Fruit fly (Drosophila melanogaster) whole organism, embryonic: ENCODE results near the gene CG7653.

Experiments
- Abd-B ChIP-seq: fragments of 200-800 bp; sonication (Bioruptor generic); optimal IDR thresholded peaks from 2 replicates; lab custom pipeline; 2018; ENCODE audit warnings: missing biosample characterization, mild to moderate bottlenecking, missing genetic modification characterization, moderate library complexity
- Antp ChIP-seq: fragments of 200-800 bp; sonication (Bioruptor generic); optimal IDR thresholded peaks from 3 replicates; lab custom pipeline; 2016; ENCODE audit warnings: missing biosample characterization, missing genetic modification characterization
- Bgb ChIP-seq: fragments of 200-800 bp; sonication (Bioruptor generic); IDR thresholded peaks from 2 replicates; pipeline ENCODE4 v1.3.6; 2022; ENCODE audit warnings: missing biosample characterization, missing genetic modification characterization; ENCODE audit not compliant: partially characterized antibody
- C15 ChIP-seq: fragments of 200-800 bp; sonication (Bioruptor generic); IDR thresholded peaks from 3 replicates; pipeline ENCODE4 v1.3.6; 2022; ENCODE audit warnings: missing biosample characterization, missing genetic modification characterization
- CG12071 ChIP-seq: fragments of 200-800 bp; sonication (Bioruptor generic); optimal IDR thresholded peaks from 3 replicates; lab custom pipeline; 2018; ENCODE audit warnings: missing biosample characterization, mild to moderate bottlenecking, missing genetic modification characterization
- CG13424 ChIP-seq: fragments of 200-800 bp; sonication (Bioruptor generic); optimal IDR thresholded peaks from 2 replicates; lab custom pipeline; 2019; ENCODE audit warnings: missing biosample characterization, mild to moderate bottlenecking, missing genetic modification characterization, moderate library complexity
- CG14050 ChIP-seq: fragments of 200-800 bp; sonication (Bioruptor generic); IDR thresholded peaks from 3 replicates; pipeline ENCODE4 v1.3.6; 2022; ENCODE audit warnings: missing biosample characterization, missing genetic modification characterization
- CG14710 ChIP-seq: fragments of 200-800 bp; sonication (Bioruptor generic); optimal IDR thresholded peaks from 3 replicates; lab custom pipeline; 2019; ENCODE audit warnings: missing biosample characterization, mild to moderate bottlenecking, missing genetic modification characterization, moderate library complexity
- CG15269 ChIP-seq: fragments of 200-800 bp; sonication (Bioruptor generic); optimal IDR thresholded peaks from 2 replicates; lab custom pipeline; 2018; ENCODE audit warnings: missing biosample characterization, mild to moderate bottlenecking, missing genetic modification characterization, moderate library complexity
- CG1529 ChIP-seq: fragments of 200-800 bp; sonication (Bioruptor generic); optimal IDR thresholded peaks from 3 replicates; lab custom pipeline; 2018; ENCODE audit warnings: missing biosample characterization, missing genetic modification characterization
- CG2202 ChIP-seq: fragments of 200-800 bp; sonication (Bioruptor generic); optimal IDR thresholded peaks from 2 replicates; lab custom pipeline; 2018; ENCODE audit warnings: missing biosample characterization, mild to moderate bottlenecking, missing genetic modification characterization
- CG2678 ChIP-seq: fragments of 200-800 bp; sonication (Bioruptor generic); optimal IDR thresholded peaks from 3 replicates; lab custom pipeline; 2019; ENCODE audit warnings: missing biosample characterization, mild to moderate bottlenecking, missing genetic modification characterization, moderate library complexity
- CG3281 ChIP-seq: fragments of 200-800 bp; sonication (Bioruptor generic); optimal IDR thresholded peaks from 3 replicates; lab custom pipeline; 2017; ENCODE audit warnings: missing biosample characterization, mild to moderate bottlenecking, missing genetic modification characterization
- CG3995 ChIP-seq: fragments of 200-800 bp; sonication (Bioruptor generic); optimal IDR thresholded peaks from 3 replicates; lab custom pipeline; 2016; ENCODE audit warnings: missing biosample characterization, missing genetic modification characterization
- CG4282 ChIP-seq: fragments of 200-800 bp; sonication (Bioruptor generic); optimal IDR thresholded peaks from 2 replicates; lab custom pipeline; 2016; ENCODE audit warnings: missing biosample characterization, missing genetic modification characterization
- CG4360 ChIP-seq: fragments of 200-800 bp; sonication (Bioruptor generic); IDR thresholded peaks from 2 replicates; pipeline ENCODE4 v1.3.6; 2022; ENCODE audit warnings: missing biosample characterization, missing genetic modification characterization
- CG5180 ChIP-seq: fragments of 200-800 bp; sonication (Bioruptor generic); optimal IDR thresholded peaks from 3 replicates; lab custom pipeline; 2017; ENCODE audit warnings: missing biosample characterization, missing genetic modification characterization, mild to moderate bottlenecking, moderate library complexity, missing genetic modification reagents
- CG6689 ChIP-seq: fragments of 200-800 bp; sonication (Bioruptor generic); IDR thresholded peaks from 2 replicates; pipeline ENCODE4 v1.3.6; 2022; ENCODE audit warnings: missing biosample characterization, missing genetic modification characterization
- CG9817 ChIP-seq: fragments of 200-800 bp; sonication (Bioruptor generic); optimal IDR thresholded peaks from 2 replicates; lab custom pipeline; 2018; ENCODE audit warnings: missing biosample characterization, mild to moderate bottlenecking, missing genetic modification characterization, moderate library complexity
- Camta ChIP-seq: fragments of 200-800 bp; sonication (Bioruptor generic); optimal IDR thresholded peaks from 2 replicates; lab custom pipeline; 2016; ENCODE audit warnings: missing biosample characterization, missing genetic modification characterization
- D ChIP-seq, 2 experiments: fragments of 200-800 bp in 1 of 2; fragments of >200 bp in 1 of 2; sonication (Bioruptor generic) in 1 of 2; optimal IDR thresholded peaks; 2 replicates in 1 of 2; 3 replicates in 1 of 2; lab custom pipeline; 2017; ENCODE audit warnings: mild to moderate bottlenecking in 1 of 2, missing biosample characterization in 1 of 2, missing genetic modification characterization in 1 of 2, missing genetic modification reagents in 1 of 2
- Dip2 ChIP-seq: fragments of 200-800 bp; sonication (Bioruptor generic); IDR thresholded peaks from 2 replicates; pipeline ENCODE4 v1.3.6; 2022; ENCODE audit warnings: missing biosample characterization, missing genetic modification characterization
- Gug ChIP-seq: fragments of 200-800 bp; sonication (Bioruptor generic); IDR thresholded peaks from 4 replicates; pipeline ENCODE4 v1.3.6; 2022; ENCODE audit warnings: missing biosample characterization, missing genetic modification characterization
- Kr ChIP-seq: fragments of 200-800 bp; sonication (Bioruptor generic); optimal IDR thresholded peaks from 2 replicates; lab custom pipeline; 2017; ENCODE audit warnings: missing biosample characterization, mild to moderate bottlenecking, missing genetic modification characterization
- Nf-YA ChIP-seq: fragments of 200-800 bp; sonication (Bioruptor generic); IDR thresholded peaks from 2 replicates; pipeline ENCODE4 v1.3.6; 2022; ENCODE audit warnings: missing biosample characterization, missing genetic modification characterization
- NfI ChIP-seq: fragments of 200-800 bp; sonication (Bioruptor generic); optimal IDR thresholded peaks from 3 replicates; lab custom pipeline; 2018; ENCODE audit warnings: missing biosample characterization, mild to moderate bottlenecking, missing genetic modification characterization, moderate library complexity
- Six4 ChIP-seq: fragments of 200-800 bp; sonication (Bioruptor generic); optimal IDR thresholded peaks from 2 replicates; lab custom pipeline; 2016; ENCODE audit warnings: missing biosample characterization, missing genetic modification characterization
- Stat92E ChIP-seq, 3 experiments: fragments of >200 bp in 2 of 3; fragments of 200-800 bp in 1 of 3; sonication (Bioruptor generic) in 1 of 3; optimal IDR thresholded peaks; 2 replicates each; lab custom pipeline; 2017 to 2019; ENCODE audit warnings: missing biosample characterization in 3 of 3, missing genetic modification characterization in 3 of 3, mild to moderate bottlenecking in 1 of 3, moderate library complexity in 1 of 3
- Vsx1 ChIP-seq: fragments of 200-800 bp; sonication (Bioruptor generic); optimal IDR thresholded peaks from 2 replicates; lab custom pipeline; 2017; ENCODE audit warnings: missing biosample characterization, mild to moderate bottlenecking, missing genetic modification characterization, missing genetic modification reagents
- al ChIP-seq: fragments of 200-800 bp; sonication (Bioruptor generic); IDR thresholded peaks from 2 replicates; pipeline ENCODE4 v1.3.6; 2022; ENCODE audit warnings: missing biosample characterization, missing genetic modification characterization
- bab2 ChIP-seq: fragments of 200-800 bp; sonication (Bioruptor generic); optimal IDR thresholded peaks from 2 replicates; lab custom pipeline; 2016; ENCODE audit warnings: missing biosample characterization, missing genetic modification characterization
- bigmax ChIP-seq: fragments of 200-800 bp; sonication (Bioruptor generic); optimal IDR thresholded peaks from 2 replicates; lab custom pipeline; 2018; ENCODE audit warnings: missing biosample characterization, mild to moderate bottlenecking, missing genetic modification characterization
- bsh ChIP-seq, 2 experiments: fragments of 200-800 bp; sonication (Bioruptor generic); optimal IDR thresholded peaks; 2 replicates each; lab custom pipeline; 2017 to 2018; ENCODE audit warnings: mild to moderate bottlenecking in 2 of 2, missing biosample characterization in 2 of 2, missing genetic modification characterization in 2 of 2, moderate library complexity in 1 of 2
- btn ChIP-seq: fragments of 200-800 bp; sonication (Bioruptor generic); optimal IDR thresholded peaks from 2 replicates; lab custom pipeline; 2016; ENCODE audit warnings: missing biosample characterization, missing genetic modification characterization
- caup ChIP-seq: fragments of 200-800 bp; sonication (Bioruptor generic); optimal IDR thresholded peaks from 3 replicates; lab custom pipeline; 2017; ENCODE audit warnings: missing biosample characterization, mild to moderate bottlenecking, missing genetic modification characterization, moderate library complexity; ENCODE audit not compliant: severe bottlenecking
- dpn ChIP-seq, 2 experiments: fragments of 200-800 bp; sonication (Bioruptor generic); optimal IDR thresholded peaks; 3 replicates each; lab custom pipeline; 2016; ENCODE audit warnings: missing biosample characterization in 2 of 2, missing genetic modification characterization in 2 of 2
- emc ChIP-seq: fragments of 200-800 bp; sonication (Bioruptor generic); optimal IDR thresholded peaks from 2 replicates; lab custom pipeline; 2016; ENCODE audit warnings: missing biosample characterization, missing genetic modification characterization
- gce ChIP-seq: fragments of 200-800 bp; sonication (Bioruptor generic); IDR thresholded peaks from 3 replicates; pipeline ENCODE4 v1.3.6; 2022; ENCODE audit warnings: missing biosample characterization, missing genetic modification characterization
- jigr1 ChIP-seq: fragments of 200-800 bp; sonication (Bioruptor generic); IDR thresholded peaks from 3 replicates; pipeline ENCODE4 v1.3.6; 2022; ENCODE audit warnings: missing biosample characterization, missing genetic modification characterization
- ken ChIP-seq: fragments of 200-800 bp; sonication (Bioruptor generic); IDR thresholded peaks from 3 replicates; pipeline ENCODE4 v1.3.6; 2022; ENCODE audit warnings: missing biosample characterization, missing genetic modification characterization
- sc ChIP-seq, 3 experiments: fragments of >200 bp in 2 of 3; fragments of 200-800 bp in 1 of 3; sonication (Bioruptor generic) in 1 of 3; optimal IDR thresholded peaks; 2 replicates in 2 of 3; 3 replicates in 1 of 3; lab custom pipeline; 2017; ENCODE audit warnings: mild to moderate bottlenecking in 1 of 3, missing biosample characterization in 1 of 3, missing genetic modification characterization in 1 of 3, missing genetic modification reagents in 1 of 3
- sd ChIP-seq: fragments of 200-800 bp; sonication (Bioruptor generic); optimal IDR thresholded peaks from 3 replicates; lab custom pipeline; 2018; ENCODE audit warnings: missing biosample characterization, mild to moderate bottlenecking, missing genetic modification characterization, moderate library complexity
- sens ChIP-seq: fragments of 200-800 bp; sonication (Bioruptor generic); peaks from one replicate; lab custom pipeline; 2016; ENCODE audit warnings: missing biosample characterization, missing genetic modification characterization
- sob ChIP-seq: fragments of 200-800 bp; sonication (Bioruptor generic); IDR thresholded peaks from 2 replicates; pipeline ENCODE4 v1.3.6; 2022; ENCODE audit warnings: missing biosample characterization, missing genetic modification characterization
- tgo ChIP-seq: fragments of 200-800 bp; sonication (Bioruptor generic); IDR thresholded peaks from 3 replicates; pipeline ENCODE4 v1.3.6; 2022; ENCODE audit warnings: missing biosample characterization, missing genetic modification characterization
- trem ChIP-seq: fragments of 200-800 bp; optimal IDR thresholded peaks from 3 replicates; lab custom pipeline; 2019; ENCODE audit warnings: missing biosample characterization, mild to moderate bottlenecking, missing genetic modification characterization, moderate library complexity
- unpg ChIP-seq: fragments of 200-800 bp; sonication (Bioruptor generic); optimal IDR thresholded peaks from 3 replicates; lab custom pipeline; 2018; ENCODE audit warnings: missing biosample characterization, mild to moderate bottlenecking, missing genetic modification characterization, moderate library complexity
- wdn ChIP-seq: fragments of 200-800 bp; sonication (Bioruptor generic); IDR thresholded peaks from 2 replicates; pipeline ENCODE4 v1.3.6; 2022; ENCODE audit warnings: missing biosample characterization, missing genetic modification characterization

CG7653 gene

DNA sequence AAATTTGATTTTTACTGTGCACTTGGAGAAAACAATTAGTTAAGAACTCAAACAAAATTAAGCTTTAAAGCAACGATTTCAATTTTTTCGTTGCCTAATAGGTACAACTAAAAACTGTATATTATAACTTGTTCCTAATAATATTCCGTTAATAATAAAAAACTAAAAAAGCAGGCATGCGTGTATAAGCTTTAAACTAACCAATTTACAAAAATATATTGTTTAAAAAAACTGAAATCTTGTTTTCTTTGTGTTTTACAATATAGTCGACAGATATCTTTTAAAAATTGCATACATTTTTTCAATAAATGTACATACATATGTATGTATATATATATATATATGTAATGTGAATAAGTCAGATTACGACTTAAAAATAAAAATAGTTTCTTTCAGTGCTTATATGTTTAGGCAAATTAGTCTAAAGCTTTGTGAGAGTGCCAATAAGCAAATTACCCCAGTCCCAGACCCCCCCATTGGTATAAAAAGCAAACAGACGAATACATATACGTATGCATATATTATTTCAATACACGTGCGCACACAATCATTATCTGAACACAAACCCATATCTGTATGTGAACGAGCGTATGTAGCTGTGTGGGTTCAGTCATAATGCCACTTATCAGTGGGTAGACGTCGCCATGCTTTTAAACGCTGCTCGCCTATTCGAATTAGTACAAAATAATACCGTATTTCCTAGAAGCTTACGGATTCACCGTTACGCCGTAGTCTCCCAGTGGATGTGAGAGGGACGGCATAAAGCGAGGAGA, 33.1 kb upstream of the CG7653 start (continued):
- peak; percentile 59 for TF ChIP-seq CG1529 (GFP tag; lab: Kevin White, UChicago)
- no peak for TF ChIP-seq CG4282 (GFP tag; lab: Kevin White, UChicago)
- peak; percentile 73 for TF ChIP-seq Abd-B (GFP tag; lab: Kevin White, UChicago)
- peak; percentile 25 to 56 for TF ChIP-seq dpn (GFP tag; optimal IDR thresholded peaks at IDR 0.05; lab: Kevin White, UChicago)
- no peak for TF ChIP-seq btn (GFP tag; lab: Kevin White, UChicago)
- no peak for TF ChIP-seq Kr (GFP tag; lab: Kevin White, UChicago)
- peak; percentile 12 for TF ChIP-seq bab2 (GFP tag; lab: Kevin White, UChicago)
- TF ChIP-seq bsh (GFP tag; optimal IDR thresholded peaks at IDR 0.05; lab: Kevin White, UChicago): peak in 1 of 2 experiments; percentile 83
- TF ChIP-seq CG14710 (tag; lab: Kevin White, UChicago): peak; percentile 89
- TF ChIP-seq CG9817 (tag; lab: Kevin White, UChicago): peak; percentile 54
- TF ChIP-seq wdn (GFP tag; lab: Robert Waterston, UW): no peak
- TF ChIP-seq trem (tag; lab: Kevin White, UChicago): peak; percentile 68
- peak; percentile 56 for TF ChIP-seq Six4 (GFP tag; lab: Kevin White, UChicago)
- no peak for TF ChIP-seq CG14050 (GFP tag; lab: Robert Waterston, UW)
- TF ChIP-seq CG5180 (GFP tag; lab: Kevin White, UChicago): peak; percentile 63
- peak; percentile 58 for TF ChIP-seq NfI (GFP tag; lab: Kevin White, UChicago)
- TF ChIP-seq Antp (GFP tag; lab: Kevin White, UChicago): no peak
- peak; percentile 5; the same call in 1 of the 2 replicates for TF ChIP-seq Nf-YA (GFP tag; lab: Robert Waterston, UW)
- peak; percentile 56; the same call in 2 of the 3 replicates for TF ChIP-seq tgo
- no peak for TF ChIP-seq CG4360 (GFP tag; lab: Robert Waterston, UW)
- TF ChIP-seq sd (tag; lab: Kevin White, UChicago): peak; percentile 72
- peak; percentile 83 for TF ChIP-seq CG15269
- TF ChIP-seq D (optimal IDR thresholded peaks at IDR 0.05; lab: Kevin White, UChicago): no peak
- TF ChIP-seq D (GFP tag; optimal IDR thresholded peaks at IDR 0.05; lab: Kevin White, UChicago): peak; percentile 83
- TF ChIP-seq CG13424: peak; percentile 88
- no peak for TF ChIP-seq emc (GFP tag; lab: Kevin White, UChicago)
- no peak for TF ChIP-seq Stat92E (GFP tag; optimal IDR thresholded peaks at IDR 0.05; lab: Kevin White, UChicago)
- TF ChIP-seq Bgb (GFP tag; lab: Robert Waterston, UW): peak; percentile 38; the same call in 1 of the 2 replicates
- no peak for TF ChIP-seq CG3995
- TF ChIP-seq sc (optimal IDR thresholded peaks at IDR 0.05; lab: Kevin White, UChicago): no peak
- TF ChIP-seq sc (GFP tag; optimal IDR thresholded peaks at IDR 0.05; lab: Kevin White, UChicago): peak; percentile 86
- peak; percentile 72 for TF ChIP-seq CG3281 (GFP tag; lab: Kevin White, UChicago)
- no peak for TF ChIP-seq jigr1 (GFP tag; lab: Robert Waterston, UW)
- no peak for TF ChIP-seq ken (GFP tag; lab: Robert Waterston, UW)
- TF ChIP-seq Dip2 (GFP tag; lab: Robert Waterston, UW): no peak
- TF ChIP-seq CG6689 (GFP tag; lab: Robert Waterston, UW): peak; percentile 77
- TF ChIP-seq Vsx1 (GFP tag; lab: Kevin White, UChicago): peak; percentile 93
- TF ChIP-seq gce (GFP tag; lab: Robert Waterston, UW): no peak
- no peak for TF ChIP-seq sens (GFP tag; lab: Kevin White, UChicago)
- no peak for TF ChIP-seq sob (GFP tag; lab: Robert Waterston, UW)
- TF ChIP-seq al (GFP tag; lab: Robert Waterston, UW): peak; percentile 67
- peak; percentile 52; the same call in 1 of the 4 replicates for TF ChIP-seq Gug (GFP tag; lab: Robert Waterston, UW)
- no peak for TF ChIP-seq C15 (GFP tag; lab: Robert Waterston, UW)
- TF ChIP-seq CG2678: peak; percentile 93
- TF ChIP-seq caup (GFP tag; lab: Kevin White, UChicago): no peak
- TF ChIP-seq CG12071: peak; percentile 66
- peak; percentile 42 for TF ChIP-seq CG2202 (tag; lab: Kevin White, UChicago)
- TF ChIP-seq Camta (GFP tag; lab: Kevin White, UChicago): no peak
- peak; percentile 71 for TF ChIP-seq unpg (GFP tag; lab: Kevin White, UChicago)
- peak; percentile 0 for TF ChIP-seq bigmax
